Fruit fly (Drosophila melanogaster): ENCODE measurements around the gene Elba1.

The Elba1 gene

DNA sequence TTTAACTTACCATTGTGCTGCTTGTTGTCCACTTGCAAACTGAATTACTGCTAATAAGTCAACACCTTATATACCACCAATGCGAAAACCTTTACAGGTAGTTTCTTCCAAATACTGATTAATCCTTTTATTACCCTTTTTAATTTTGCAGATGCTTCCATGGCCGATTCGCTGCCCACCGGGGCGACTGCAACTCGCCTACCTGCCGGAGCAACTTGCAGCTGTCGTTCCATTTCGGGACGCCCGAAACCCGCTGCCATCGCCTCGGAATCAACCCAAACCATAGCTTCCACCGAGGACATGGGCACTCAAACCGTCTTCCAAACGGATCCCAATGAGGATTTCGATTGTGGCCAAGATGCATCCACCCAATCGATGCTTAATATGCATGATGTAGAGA lies at the start of gene Elba1:
TSS of gene Elba1 (minus strand) at position 101 of the 400 bp plus-strand sequence.
- TF ChIP-seq cic (GFP tag; optimal IDR thresholded peaks at IDR 0.05), result no peak
- TF ChIP-seq bab1 (GFP tag; optimal IDR thresholded peaks at IDR 0.05), result no peak
- TF ChIP-seq CG7101 (tag; optimal IDR thresholded peaks at IDR 0.05), result no peak
- TF ChIP-seq CG12768 (GFP tag; optimal IDR thresholded peaks at IDR 0.05), result no peak
- TF ChIP-seq CG7045 (GFP tag; optimal IDR thresholded peaks at IDR 0.05), result no peak
- no peak for TF ChIP-seq pad (GFP tag; optimal IDR thresholded peaks at IDR 0.05)
- TF ChIP-seq ovo (GFP tag; optimal IDR thresholded peaks at IDR 0.05), result no peak
- no peak for TF ChIP-seq CG11617 (GFP tag; optimal IDR thresholded peaks at IDR 0.05)
- TF ChIP-seq tj (GFP tag; optimal IDR thresholded peaks at IDR 0.05), result no peak
- no peak for TF ChIP-seq Hr96 (GFP tag; optimal IDR thresholded peaks at IDR 0.05)
- TF ChIP-seq Crg-1 (GFP tag; optimal IDR thresholded peaks at IDR 0.05), result no peak
- TF ChIP-seq CG14711 (tag; optimal IDR thresholded peaks at IDR 0.05), result no peak

DNA sequence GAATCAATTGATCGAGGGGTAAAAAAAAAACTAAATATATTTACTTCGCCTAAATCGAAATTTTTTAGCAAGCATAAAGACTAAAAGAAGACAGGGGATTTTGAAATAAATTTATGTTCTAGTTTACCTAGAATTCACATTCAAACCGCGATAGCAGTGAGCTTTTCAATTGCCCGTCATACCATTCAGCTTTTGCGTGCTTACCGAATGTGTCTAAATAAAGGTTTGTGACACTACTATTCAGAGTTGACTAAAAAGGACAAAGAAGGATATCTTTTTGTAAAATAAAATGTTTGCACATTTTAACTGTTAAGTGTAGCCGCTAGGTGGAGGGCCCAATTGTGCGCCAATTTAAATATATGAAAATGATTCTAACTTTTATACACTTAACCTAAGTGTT lies 41.8 kb upstream of the Elba1 start:
- no peak for TF ChIP-seq CG14711 (tag; optimal IDR thresholded peaks at IDR 0.05)
- TF ChIP-seq CG11617 (GFP tag; optimal IDR thresholded peaks at IDR 0.05), result no peak
- TF ChIP-seq toe (GFP tag; optimal IDR thresholded peaks at IDR 0.05), result no peak
- no peak for TF ChIP-seq CG7045 (GFP tag; optimal IDR thresholded peaks at IDR 0.05)
- no peak for TF ChIP-seq cnc (optimal IDR thresholded peaks at IDR 0.05)
- no peak for TF ChIP-seq CG12768 (GFP tag; optimal IDR thresholded peaks at IDR 0.05)
- no peak for TF ChIP-seq Mnt (GFP tag; optimal IDR thresholded peaks at IDR 0.05)
- no peak for TF ChIP-seq CG1620 (GFP tag; optimal IDR thresholded peaks at IDR 0.05)
- TF ChIP-seq kay (GFP tag; ENCODE audit: borderline replicate concordance), result no peak
- TF ChIP-seq Hr96 (GFP tag; optimal IDR thresholded peaks at IDR 0.05), result no peak
- no peak for TF ChIP-seq bab1 (GFP tag; optimal IDR thresholded peaks at IDR 0.05)
- TF ChIP-seq CG33017 (tag; optimal IDR thresholded peaks at IDR 0.05), result no peak
- no peak for TF ChIP-seq Crg-1 (GFP tag; optimal IDR thresholded peaks at IDR 0.05)
- no peak for TF ChIP-seq tj (GFP tag; optimal IDR thresholded peaks at IDR 0.05)
- TF ChIP-seq pad (GFP tag; optimal IDR thresholded peaks at IDR 0.05), result no peak
- TF ChIP-seq cic (GFP tag; optimal IDR thresholded peaks at IDR 0.05), result no peak
- TF ChIP-seq ovo (GFP tag; optimal IDR thresholded peaks at IDR 0.05), result no peak
- TF ChIP-seq Clk (GFP tag; optimal IDR thresholded peaks at IDR 0.05), result no peak
- no peak for TF ChIP-seq CG7101 (tag; optimal IDR thresholded peaks at IDR 0.05)
- no peak for TF ChIP-seq CG5204 (GFP tag; optimal IDR thresholded peaks at IDR 0.05)

DNA sequence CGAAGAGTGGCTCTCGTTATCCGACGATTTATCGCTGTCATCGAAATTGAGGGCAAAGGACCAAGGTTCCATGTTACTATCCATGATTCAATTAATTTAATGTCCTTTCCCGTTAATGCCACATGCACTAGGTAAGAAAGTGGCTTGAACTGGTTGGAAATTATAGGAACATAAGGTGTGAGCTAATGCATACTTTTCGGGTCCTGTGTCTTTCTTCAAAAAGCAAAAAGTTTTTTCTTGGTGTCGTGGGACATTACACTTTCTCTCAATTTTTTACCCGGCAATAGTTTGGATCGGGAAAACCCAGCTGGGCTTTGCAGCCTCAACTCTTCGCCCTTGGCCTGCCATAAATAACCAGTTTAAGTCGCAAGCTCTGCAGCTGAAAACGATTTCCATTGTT lies 17.1 kb upstream of the Elba1 start, which contains the start of gene Taf12L:
TSS of gene Taf12L (minus strand) at position 101 of the 400 bp plus-strand sequence.
- no peak for TF ChIP-seq kay (GFP tag; ENCODE audit: borderline replicate concordance)
- TF ChIP-seq cnc (optimal IDR thresholded peaks at IDR 0.05), result no peak
- no peak for TF ChIP-seq Hr96 (GFP tag; optimal IDR thresholded peaks at IDR 0.05)
- no peak for TF ChIP-seq CG1620 (GFP tag; optimal IDR thresholded peaks at IDR 0.05)
- no peak for TF ChIP-seq CG12768 (GFP tag; optimal IDR thresholded peaks at IDR 0.05)
- TF ChIP-seq CG33017 (tag; optimal IDR thresholded peaks at IDR 0.05), result no peak
- no peak for TF ChIP-seq Crg-1 (GFP tag; optimal IDR thresholded peaks at IDR 0.05)
- no peak for TF ChIP-seq CG7101 (tag; optimal IDR thresholded peaks at IDR 0.05)
- TF ChIP-seq CG7045 (GFP tag; optimal IDR thresholded peaks at IDR 0.05), result no peak
- no peak for TF ChIP-seq ovo (GFP tag; optimal IDR thresholded peaks at IDR 0.05)
- TF ChIP-seq CG5204 (GFP tag; optimal IDR thresholded peaks at IDR 0.05), result no peak
- TF ChIP-seq bab1 (GFP tag; optimal IDR thresholded peaks at IDR 0.05), result no peak
- TF ChIP-seq toe (GFP tag; optimal IDR thresholded peaks at IDR 0.05), result no peak
- TF ChIP-seq CG11617 (GFP tag; optimal IDR thresholded peaks at IDR 0.05), result no peak
- no peak for TF ChIP-seq cic (GFP tag; optimal IDR thresholded peaks at IDR 0.05)
- TF ChIP-seq CG14711 (tag; optimal IDR thresholded peaks at IDR 0.05), result no peak

DNA sequence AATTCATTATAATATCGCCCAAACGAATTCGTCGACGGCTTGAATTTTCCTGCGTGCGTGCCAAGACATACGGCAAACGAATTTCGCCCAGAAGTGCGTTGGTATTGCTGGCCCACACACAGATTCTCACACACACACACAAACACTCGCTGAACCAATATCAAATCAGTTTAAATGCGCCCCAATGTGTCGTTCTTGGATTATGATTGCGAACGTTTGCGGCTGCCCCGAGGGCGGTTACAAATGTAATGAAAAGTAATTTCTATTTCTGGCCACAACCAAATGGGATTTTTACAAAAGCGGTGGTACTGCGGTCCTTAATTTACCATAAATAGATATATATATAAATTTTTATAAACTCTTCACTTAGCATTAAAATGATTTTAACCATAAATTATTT lies 14.6 kb upstream of the Elba1 start:
- TF ChIP-seq bab1 (GFP tag; optimal IDR thresholded peaks at IDR 0.05) (no peak), CG12768 (GFP tag; optimal IDR thresholded peaks at IDR 0.05) (no peak), Mnt (GFP tag; optimal IDR thresholded peaks at IDR 0.05) (no peak), cnc (optimal IDR thresholded peaks at IDR 0.05) (no peak), cic (GFP tag; optimal IDR thresholded peaks at IDR 0.05) (no peak), Crg-1 (GFP tag; optimal IDR thresholded peaks at IDR 0.05) (no peak), CG7101 (tag; optimal IDR thresholded peaks at IDR 0.05) (no peak), kay (GFP tag; ENCODE audit: borderline replicate concordance) (no peak)

DNA sequence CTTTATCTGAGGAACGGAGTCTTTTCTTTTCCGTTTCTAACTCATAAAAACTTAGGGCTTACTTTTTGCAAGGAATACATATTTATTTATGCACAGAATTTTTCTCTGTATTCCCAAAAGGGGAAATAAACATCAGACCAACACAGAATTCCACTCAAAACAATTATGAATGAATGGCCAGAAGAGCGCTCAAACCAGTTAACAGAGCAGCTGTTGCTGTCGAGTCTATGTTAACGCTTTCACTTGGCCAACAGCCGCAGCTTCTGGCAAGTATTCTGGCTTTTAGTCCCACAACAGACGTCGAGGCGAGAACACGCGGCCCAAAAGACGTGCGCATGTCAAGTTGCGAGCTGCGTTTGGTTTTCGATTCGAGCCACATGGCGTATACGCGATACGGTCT lies 10.2 kb upstream of the Elba1 start, which contains the start of gene dcma:
TSS of gene dcma (plus strand) at position 301 of the 400 bp plus-strand sequence.
- TF ChIP-seq Crg-1 (GFP tag; optimal IDR thresholded peaks at IDR 0.05) (no peak), CG33017 (tag; optimal IDR thresholded peaks at IDR 0.05) (no peak), CG7045 (GFP tag; optimal IDR thresholded peaks at IDR 0.05) (no peak), pad (GFP tag; optimal IDR thresholded peaks at IDR 0.05) (no peak), cic (GFP tag; optimal IDR thresholded peaks at IDR 0.05) (no peak), Mnt (GFP tag; optimal IDR thresholded peaks at IDR 0.05) (no peak), Hr96 (GFP tag; optimal IDR thresholded peaks at IDR 0.05) (no peak), CG11617 (GFP tag; optimal IDR thresholded peaks at IDR 0.05) (no peak), kay (GFP tag; ENCODE audit: borderline replicate concordance) (no peak), cnc (optimal IDR thresholded peaks at IDR 0.05) (no peak)

DNA sequence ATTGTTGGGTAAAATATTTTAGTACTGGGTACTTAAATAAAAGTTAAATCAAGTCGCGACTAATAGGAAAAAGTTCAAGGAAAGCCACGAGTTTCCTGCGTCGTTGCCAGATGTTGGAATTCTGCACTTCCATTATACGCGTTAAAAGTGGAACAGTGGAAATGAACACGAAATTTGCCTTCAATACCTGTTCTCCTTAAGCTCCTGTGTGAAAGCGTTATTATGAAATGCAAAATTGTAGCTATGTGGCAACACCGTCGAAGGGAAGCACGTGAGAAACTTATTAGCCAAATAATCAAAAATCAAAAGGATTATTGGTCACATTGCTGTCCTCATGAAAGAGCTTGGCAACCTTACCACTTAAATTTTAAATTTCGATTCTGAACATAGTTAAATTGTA lies 6.3 kb upstream of the Elba1 start, which contains the start of gene CG3251:
TSS of gene CG3251 (minus strand) at position 101 of the 400 bp plus-strand sequence.
- TF ChIP-seq CG11617 (GFP tag; optimal IDR thresholded peaks at IDR 0.05) (no peak), CG14711 (tag; optimal IDR thresholded peaks at IDR 0.05) (no peak), Hr96 (GFP tag; optimal IDR thresholded peaks at IDR 0.05) (no peak), CG1620 (GFP tag; optimal IDR thresholded peaks at IDR 0.05) (no peak), tj (GFP tag; optimal IDR thresholded peaks at IDR 0.05) (no peak), Crg-1 (GFP tag; optimal IDR thresholded peaks at IDR 0.05) (no peak), CG7045 (GFP tag; optimal IDR thresholded peaks at IDR 0.05) (no peak), Clk (GFP tag; optimal IDR thresholded peaks at IDR 0.05) (no peak)

All from whole organism, adult.